Fruit fly (Drosophila melanogaster): Measurements from ENCODE around the gene CG6059.

The CG6059 gene

dm6 chr3R:27137914-27138323, 13.4 kb upstream of the CG6059 start (continued):
- TF ChIP-seq CG12236 (GFP tag; optimal IDR thresholded peaks at IDR 0.05) = peak; percentile 52
- peak; percentile 80 for TF ChIP-seq Med (GFP tag)
- TF ChIP-seq CG17359 (tag; optimal IDR thresholded peaks at IDR 0.05) = peak; percentile 61
- no peak for TF ChIP-seq dysf (GFP tag; IDR thresholded peaks at IDR 0.05)
- TF ChIP-seq btn (GFP tag; optimal IDR thresholded peaks at IDR 0.05) = peak; percentile 9
- TF ChIP-seq CG10462 (GFP tag; optimal IDR thresholded peaks at IDR 0.05) = peak; percentile 8
- no peak for TF ChIP-seq phol (tag; optimal IDR thresholded peaks at IDR 0.05)
- TF ChIP-seq p53 (GFP tag; optimal IDR thresholded peaks at IDR 0.05) = no peak
- no peak for TF ChIP-seq unc-4 (GFP tag; IDR thresholded peaks at IDR 0.05; ENCODE audit: partially characterized antibody)
- TF ChIP-seq CG1602 (GFP tag; optimal IDR thresholded peaks at IDR 0.05) = peak; percentile 16
- TF ChIP-seq sr (GFP tag; IDR thresholded peaks at IDR 0.05) = no peak
- no peak for TF ChIP-seq CG14667 (GFP tag; IDR thresholded peaks at IDR 0.05)
- no peak for TF ChIP-seq CG34376 (GFP tag; optimal IDR thresholded peaks at IDR 0.05)
- no peak for TF ChIP-seq CG7745 (tag; optimal IDR thresholded peaks at IDR 0.05)
- peak; percentile 1 for TF ChIP-seq Hey (tag; optimal IDR thresholded peaks at IDR 0.05)
- no peak for TF ChIP-seq Ravus (GFP tag; IDR thresholded peaks at IDR 0.05)
- no peak for TF ChIP-seq slbo (GFP tag; IDR thresholded peaks at IDR 0.05)
- no peak for TF ChIP-seq shn (GFP tag; optimal IDR thresholded peaks at IDR 0.05)
- TF ChIP-seq CG33213 (GFP tag; optimal IDR thresholded peaks at IDR 0.05) = no peak
- no peak for TF ChIP-seq fru (optimal IDR thresholded peaks at IDR 0.05)
- peak; percentile 51 for TF ChIP-seq Xrp1 (GFP tag; IDR thresholded peaks at IDR 0.05)
- TF ChIP-seq Jarid2 (GFP tag; optimal IDR thresholded peaks at IDR 0.05) = no peak
- TF ChIP-seq CG9797 (GFP tag; optimal IDR thresholded peaks at IDR 0.05) = no peak
- TF ChIP-seq Mad (GFP tag; optimal IDR thresholded peaks at IDR 0.05) = no peak
- no peak for TF ChIP-seq Doc2 (GFP tag; IDR thresholded peaks at IDR 0.05)
- no peak for TF ChIP-seq CG17568 (GFP tag; optimal IDR thresholded peaks at IDR 0.05)
- no peak for TF ChIP-seq Nf-YA (GFP tag; IDR thresholded peaks at IDR 0.05)
- TF ChIP-seq CG6765 (GFP tag; optimal IDR thresholded peaks at IDR 0.05) = no peak
- TF ChIP-seq caup (GFP tag; optimal IDR thresholded peaks at IDR 0.05; ENCODE audit: severe bottlenecking) = no peak
- TF ChIP-seq her (GFP tag; optimal IDR thresholded peaks at IDR 0.05) = no peak
- TF ChIP-seq scrt (GFP tag; optimal IDR thresholded peaks at IDR 0.05) = no peak
- TF ChIP-seq Sin3A (optimal IDR thresholded peaks at IDR 0.05) = no peak
- TF ChIP-seq hkb (optimal IDR thresholded peaks at IDR 0.05) = no peak
- TF ChIP-seq hkb (GFP tag; IDR thresholded peaks at IDR 0.05) = peak; percentile 43; the same call in 1 of the 2 replicates
- TF ChIP-seq zfh1 (GFP tag; IDR thresholded peaks at IDR 0.05) = 0 out of 3 replicates have a peak, but pooled peaks have one; percentile 50
- peak; percentile 38 for TF ChIP-seq CG6254 (GFP tag; optimal IDR thresholded peaks at IDR 0.05)
- peak; percentile 41 for TF ChIP-seq CG31441 (GFP tag; IDR thresholded peaks at IDR 0.05)
- TF ChIP-seq row (GFP tag; IDR thresholded peaks at IDR 0.05) = no peak
- TF ChIP-seq YL-1 (GFP tag; optimal IDR thresholded peaks at IDR 0.05) = peak; percentile 27
- peak; percentile 67; the same call in 2 of the 3 replicates for TF ChIP-seq ci (GFP tag; IDR thresholded peaks at IDR 0.05)
- TF ChIP-seq CG12659 (GFP tag; optimal IDR thresholded peaks at IDR 0.05) = peak; percentile 11
- no peak for TF ChIP-seq CG8944 (GFP tag; optimal IDR thresholded peaks at IDR 0.05)
- TF ChIP-seq bowl (GFP tag; IDR thresholded peaks at IDR 0.05) = no peak
- no peak for TF ChIP-seq Oaz (GFP tag; IDR thresholded peaks at IDR 0.05)
- no peak for TF ChIP-seq CG9932 (GFP tag; IDR thresholded peaks at IDR 0.05)
- TF ChIP-seq CG11456 (GFP tag; IDR thresholded peaks at IDR 0.05) = no peak
- no peak for TF ChIP-seq ato (GFP tag; IDR thresholded peaks at IDR 0.05; ENCODE audit: partially characterized antibody)
- TF ChIP-seq Gug (GFP tag; IDR thresholded peaks at IDR 0.05) = no peak
- TF ChIP-seq zfh2 (GFP tag; optimal IDR thresholded peaks at IDR 0.05) = no peak
- no peak for TF ChIP-seq Dp (GFP tag; optimal IDR thresholded peaks at IDR 0.05)
- TF ChIP-seq CG10654 (GFP tag; optimal IDR thresholded peaks at IDR 0.05) = peak; percentile 42
- 0 out of 3 replicates have a peak, but pooled peaks have one; percentile 50 for TF ChIP-seq otp (GFP tag; IDR thresholded peaks at IDR 0.05)
- peak; percentile 23 for TF ChIP-seq Lhr (GFP tag; optimal IDR thresholded peaks at IDR 0.05)
